Worm (Caenorhabditis elegans) whole organism, L4/young adult: Measurements from ENCODE around the gene kbp-1.

Experiments used
- W03F9.2 ChIP-seq: fragments of 150-350 bp; optimal IDR thresholded peaks from 2 replicates; lab custom pipeline; 2014; ENCODE audit warnings: missing biosample characterization, missing genetic modification characterization
- dao-5 ChIP-seq: sonication (generic microtip); optimal IDR thresholded peaks from 2 replicates; lab custom pipeline; 2016; ENCODE audit warnings: missing genotype, missing genetic modification characterization, moderate library complexity, missing compliant biosample characterization
- him-1 ChIP-seq: sonication (generic microtip); optimal IDR thresholded peaks from 2 replicates; lab custom pipeline; 2016; ENCODE audit warnings: missing genotype, missing genetic modification reagents, missing genetic modification characterization, missing compliant biosample characterization

DNA sequence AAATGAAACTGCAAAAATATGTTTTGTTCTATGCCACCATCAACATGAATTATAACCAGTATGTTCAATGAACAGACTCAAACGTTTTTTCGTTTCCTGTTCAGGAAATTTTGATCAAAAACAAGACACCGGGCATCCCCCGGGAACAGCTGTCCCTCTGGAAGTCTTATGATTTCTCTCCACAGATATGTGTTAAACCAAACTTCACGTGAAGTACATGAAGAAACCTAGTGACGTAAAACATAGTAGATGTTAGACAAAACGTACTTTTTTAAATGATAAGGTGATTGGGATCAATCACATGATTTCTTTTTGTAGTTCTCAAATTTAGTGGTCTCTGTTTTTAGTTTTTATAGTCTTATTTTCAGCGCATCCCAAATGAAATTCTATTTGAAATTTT is 29.1 kb downstream of the kbp-1 start:
- TF ChIP-seq W03F9.2 (tag; lab: Kevin White, UChicago), result no peak
- TF ChIP-seq him-1 (tag; lab: Kevin White, UChicago), result no peak
- no peak for TF ChIP-seq dao-5
